Fruit fly (Drosophila melanogaster): ENCODE data around the gene Elo68beta.
"Not testable (repeated sequence)": the region's sequence is repeated elsewhere in the genome, so short reads cannot be mapped to it uniquely, and the experiment has no call there.

- TF ChIP-seq h, Myc, ttk (optimal IDR thresholded peaks at IDR 0.05): not testable (repeated sequence)
These were observed 30.6 kb upstream of the Elo68beta start, which contains the start of gene CG32074 for dm6 chr3L:11132055-11132454.

Data from Kc167 (cell line).